Worm (Caenorhabditis elegans) whole organism, midembryonic: ENCODE measurements around the gene eelo-2.

ENCODE experiments used
- T22C8.4 ChIP-seq: fragments of 200-800 bp; sonication (Bioruptor generic); IDR thresholded peaks from 2 replicates; pipeline ENCODE4 v1.3.6; 2022; ENCODE audit warnings: missing genetic modification characterization, missing compliant biosample characterization
- cog-1 ChIP-seq: sonication (generic microtip); optimal IDR thresholded peaks from 2 replicates; lab custom pipeline; 2016; ENCODE audit warnings: missing genetic modification characterization, missing compliant biosample characterization
- flt-1 ChIP-seq: fragments of 200-800 bp; sonication (Bioruptor generic); IDR thresholded peaks from 2 replicates; pipeline ENCODE4 v1.3.6; 2022; ENCODE audit warnings: missing genetic modification characterization, missing compliant biosample characterization
- klf-2 ChIP-seq: fragments of 200-800 bp; sonication (Bioruptor generic); conservative IDR thresholded peaks from 2 replicates; pipeline ENCODE4 v1.3.6; 2022; ENCODE audit warnings: missing genetic modification reagents, missing genetic modification characterization, missing compliant biosample characterization
- med-1 ChIP-seq: sonication (generic microtip); optimal IDR thresholded peaks from 2 replicates; lab custom pipeline; 2017; ENCODE audit warnings: missing genetic modification characterization, mild to moderate bottlenecking, missing compliant biosample characterization, antibody characterized with exemption, missing genetic modification reagents; ENCODE audit not compliant: insufficient read depth
- tab-1 ChIP-seq: fragments of 200-800 bp; sonication (Bioruptor generic); IDR thresholded peaks from 2 replicates; pipeline ENCODE4 v1.3.6; 2022; ENCODE audit warnings: missing genetic modification characterization, missing compliant biosample characterization
- ztf-23 ChIP-seq: fragments of 200-800 bp; sonication (Bioruptor generic); IDR thresholded peaks from 2 replicates; pipeline ENCODE4 v1.3.6; 2022; ENCODE audit warnings: missing genetic modification reagents, missing genetic modification characterization, missing compliant biosample characterization
- ztf-29 ChIP-seq: fragments of 200-800 bp; sonication (Bioruptor generic); IDR thresholded peaks from 2 replicates; pipeline ENCODE4 v1.3.6; 2022; ENCODE audit warnings: missing genetic modification reagents, missing genetic modification characterization, missing compliant biosample characterization

DNA sequence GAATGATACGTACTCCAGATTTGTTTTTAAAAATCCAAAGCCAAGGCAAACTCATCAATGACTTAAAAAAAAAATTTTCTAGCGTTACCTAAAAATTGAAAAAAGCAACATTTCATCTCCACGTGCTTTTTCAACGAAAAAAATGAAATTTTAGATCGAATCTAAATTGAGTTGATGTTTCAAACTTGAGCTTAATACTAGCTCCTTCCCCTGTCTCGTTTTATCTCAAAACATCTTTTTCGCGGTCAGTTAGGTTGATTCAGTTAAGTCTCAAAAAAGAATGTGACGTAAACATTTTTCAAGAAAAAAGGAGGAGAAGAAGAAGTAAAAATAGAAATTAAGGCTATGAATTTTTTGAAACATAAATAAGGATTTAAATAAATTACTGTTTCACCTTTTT lies 12.9 kb upstream of the eelo-2 start:
- TF ChIP-seq klf-2 (GFP tag; lab: Robert Waterston, UW) (no peak), ztf-23 (GFP tag; lab: Robert Waterston, UW) (no peak), cog-1 (no peak), tab-1 (GFP tag; lab: Robert Waterston, UW) (no peak), ztf-29 (no peak), T22C8.4 (GFP tag; lab: Robert Waterston, UW) (no peak), flt-1 (GFP tag; lab: Robert Waterston, UW) (no peak), med-1 (GFP tag; lab: Kevin White, UChicago) (no peak)
